Fruit fly (Drosophila melanogaster): ENCODE data around the gene CG5623.

- no peak for TF ChIP-seq insv (optimal IDR thresholded peaks at IDR 0.05)
- no peak for TF ChIP-seq psq (optimal IDR thresholded peaks at IDR 0.05)
These were observed 19.3 kb upstream of the CG5623 start, which contains the start of gene CG9590 for dm6 chr3R:15786538-15786937.
